Worm (Caenorhabditis elegans): ENCODE measurements around the gene tebp-2.

The tebp-2 gene

ce11 chrIV:5582267-5582666, 40.8 kb downstream of the tebp-2 start:
- TF ChIP-seq zip-8 (tag; optimal IDR thresholded peaks at IDR 0.05) (no peak), snpc-4 (tag; optimal IDR thresholded peaks at IDR 0.05) (no peak), ztf-11 (tag; optimal IDR thresholded peaks at IDR 0.05) (no peak), ceh-39 (tag; optimal IDR thresholded peaks at IDR 0.05) (no peak), mep-1 (tag; optimal IDR thresholded peaks at IDR 0.05) (no peak), cnd-1 (tag; optimal IDR thresholded peaks at IDR 0.05) (no peak), unc-62 (GFP tag; optimal IDR thresholded peaks at IDR 0.05) (no peak)

- TF ChIP-seq ces-1 (GFP tag; optimal IDR thresholded peaks at IDR 0.05) (no peak), hlh-1 (tag; optimal IDR thresholded peaks at IDR 0.05) (no peak), M03D4.4 (tag; optimal IDR thresholded peaks at IDR 0.05) (no peak), unc-62 (GFP tag; optimal IDR thresholded peaks at IDR 0.05) (no peak), sptf-1 (tag; optimal IDR thresholded peaks at IDR 0.05) (no peak), ztf-11 (tag; optimal IDR thresholded peaks at IDR 0.05) (no peak), nhr-28 (tag; optimal IDR thresholded peaks at IDR 0.05) (no peak), unc-39 (tag; optimal IDR thresholded peaks at IDR 0.05) (no peak), sem-2 (GFP tag; optimal IDR thresholded peaks at IDR 0.05) (no peak), unc-120 (tag; optimal IDR thresholded peaks at IDR 0.05; ENCODE audit: poor library complexity, severe bottlenecking) (no peak), nhr-12 (tag; optimal IDR thresholded peaks at IDR 0.05) (no peak), elt-1 (tag; optimal IDR thresholded peaks at IDR 0.05; ENCODE audit: borderline replicate concordance, insufficient read depth) (no peak), lin-13 (tag; optimal IDR thresholded peaks at IDR 0.05) (no peak), ceh-43 (GFP tag; optimal IDR thresholded peaks at IDR 0.05) (no peak), mls-2 (tag; optimal IDR thresholded peaks at IDR 0.05) (no peak), ceh-83 (GFP tag; optimal IDR thresholded peaks at IDR 0.05) (no peak)
These were observed 41.3 kb downstream of the tebp-2 start for ce11 chrIV:5582760-5583159.

- no peak for TF ChIP-seq drap-1 (GFP tag; optimal IDR thresholded peaks at IDR 0.05)
- no peak for TF ChIP-seq tbx-8 (GFP tag; optimal IDR thresholded peaks at IDR 0.05)
- no peak for TF ChIP-seq mep-1 (tag; optimal IDR thresholded peaks at IDR 0.05)
- no peak for TF ChIP-seq elt-1 (tag; optimal IDR thresholded peaks at IDR 0.05; ENCODE audit: borderline replicate concordance, insufficient read depth)
- no peak for TF ChIP-seq lin-32 (GFP tag; optimal IDR thresholded peaks at IDR 0.05)
- no peak for TF ChIP-seq ham-2 (GFP tag; optimal IDR thresholded peaks at IDR 0.05)
- TF ChIP-seq cnd-1 (tag; optimal IDR thresholded peaks at IDR 0.05): no peak
- TF ChIP-seq flh-1 (GFP tag; optimal IDR thresholded peaks at IDR 0.05): no peak
- no peak for TF ChIP-seq nhr-76 (tag; optimal IDR thresholded peaks at IDR 0.05)
- no peak for TF ChIP-seq sptf-1 (tag; optimal IDR thresholded peaks at IDR 0.05)
- no peak for TF ChIP-seq sem-2 (GFP tag; optimal IDR thresholded peaks at IDR 0.05)
- no peak for TF ChIP-seq M03D4.4 (tag; optimal IDR thresholded peaks at IDR 0.05)
- no peak for TF ChIP-seq unc-120 (tag; optimal IDR thresholded peaks at IDR 0.05; ENCODE audit: poor library complexity, severe bottlenecking)
- no peak for TF ChIP-seq ceh-43 (GFP tag; optimal IDR thresholded peaks at IDR 0.05)
These were observed 41.8 kb downstream of the tebp-2 start for ce11 chrIV:5583184-5583583.

- TF ChIP-seq elt-1 (tag; optimal IDR thresholded peaks at IDR 0.05; ENCODE audit: borderline replicate concordance, insufficient read depth) (no peak), snpc-4 (tag; optimal IDR thresholded peaks at IDR 0.05) (no peak), unc-39 (tag; optimal IDR thresholded peaks at IDR 0.05) (no peak), lin-13 (tag; optimal IDR thresholded peaks at IDR 0.05) (no peak), sem-2 (GFP tag; optimal IDR thresholded peaks at IDR 0.05) (no peak), ces-1 (GFP tag; optimal IDR thresholded peaks at IDR 0.05) (no peak)
These were observed 43.0 kb downstream of the tebp-2 start, which contains the start of gene fkh-7 for ce11 chrIV:5584384-5584783. fkh-7 (plus strand) TSS chrIV:5584684.

ce11 chrIV:5586320-5586720, 44.9 kb downstream of the tebp-2 start:
- TF ChIP-seq lsy-2 (tag; optimal IDR thresholded peaks at IDR 0.05): no peak
- no peak for TF ChIP-seq nhr-76 (tag; optimal IDR thresholded peaks at IDR 0.05)
- TF ChIP-seq ceh-39 (tag; optimal IDR thresholded peaks at IDR 0.05): no peak
- no peak for TF ChIP-seq nhr-237 (tag; optimal IDR thresholded peaks at IDR 0.05)
- no peak for TF ChIP-seq M03D4.4 (tag; optimal IDR thresholded peaks at IDR 0.05)
- TF ChIP-seq hlh-1 (tag; optimal IDR thresholded peaks at IDR 0.05): no peak
- TF ChIP-seq elt-1 (tag; optimal IDR thresholded peaks at IDR 0.05; ENCODE audit: borderline replicate concordance, insufficient read depth): no peak
- TF ChIP-seq nhr-12 (tag; optimal IDR thresholded peaks at IDR 0.05): no peak
- no peak for TF ChIP-seq zip-8 (tag; optimal IDR thresholded peaks at IDR 0.05)
- no peak for TF ChIP-seq ceh-83 (GFP tag; optimal IDR thresholded peaks at IDR 0.05)
- TF ChIP-seq nhr-28 (tag; optimal IDR thresholded peaks at IDR 0.05): no peak
- TF ChIP-seq ztf-11 (tag; optimal IDR thresholded peaks at IDR 0.05): no peak
- TF ChIP-seq ceh-43 (GFP tag; optimal IDR thresholded peaks at IDR 0.05): no peak
- TF ChIP-seq mls-2 (tag; optimal IDR thresholded peaks at IDR 0.05): no peak
- no peak for TF ChIP-seq ces-1 (GFP tag; optimal IDR thresholded peaks at IDR 0.05)
- no peak for TF ChIP-seq snpc-4 (tag; optimal IDR thresholded peaks at IDR 0.05)
- no peak for TF ChIP-seq drap-1 (GFP tag; optimal IDR thresholded peaks at IDR 0.05)
- TF ChIP-seq sem-2 (GFP tag; optimal IDR thresholded peaks at IDR 0.05): no peak
